Fruit fly (Drosophila melanogaster) whole organism, adult: ENCODE measurements around the gene Ugt37A2.

Experiments
- CG11617 ChIP-seq: fragments of 200-800 bp; sonication (Bioruptor generic); optimal IDR thresholded peaks from 2 replicates; lab custom pipeline; 2017; ENCODE audit warnings: mild to moderate bottlenecking, missing biosample characterization, missing genetic modification reagents, missing genetic modification characterization
- CG12768 ChIP-seq: fragments of 200-800 bp; sonication (Bioruptor generic); optimal IDR thresholded peaks from 2 replicates; lab custom pipeline; 2017; ENCODE audit warnings: missing biosample characterization, missing genetic modification characterization, mild to moderate bottlenecking, moderate library complexity, missing genetic modification reagents
- CG14711 ChIP-seq: fragments of 200-800 bp; sonication (Bioruptor generic); optimal IDR thresholded peaks from 2 replicates; lab custom pipeline; 2018; ENCODE audit warnings: missing biosample characterization, mild to moderate bottlenecking, missing genetic modification characterization, moderate library complexity
- CG1620 ChIP-seq: fragments of 200-800 bp; sonication (Bioruptor generic); optimal IDR thresholded peaks from 2 replicates; lab custom pipeline; 2016; ENCODE audit warnings: missing biosample characterization, missing genetic modification characterization
- CG33017 ChIP-seq: fragments of 200-800 bp; sonication (Bioruptor generic); optimal IDR thresholded peaks from 2 replicates; lab custom pipeline; 2018; ENCODE audit warnings: missing biosample characterization, mild to moderate bottlenecking, missing genetic modification characterization, moderate library complexity
- CG7045 ChIP-seq: fragments of 200-800 bp; sonication (Bioruptor generic); optimal IDR thresholded peaks from 2 replicates; lab custom pipeline; 2017; ENCODE audit warnings: missing biosample characterization, mild to moderate bottlenecking, missing genetic modification characterization
- CG7101 ChIP-seq: fragments of 200-800 bp; sonication (Bioruptor generic); optimal IDR thresholded peaks from 2 replicates; lab custom pipeline; 2018; ENCODE audit warnings: missing biosample characterization, mild to moderate bottlenecking, missing genetic modification characterization, moderate library complexity
- Clk ChIP-seq: fragments of 200-800 bp; sonication (Bioruptor generic); optimal IDR thresholded peaks from 2 replicates; lab custom pipeline; 2017; ENCODE audit warnings: missing biosample characterization, missing genetic modification characterization
- Crg-1 ChIP-seq: fragments of 200-800 bp; sonication (Bioruptor generic); optimal IDR thresholded peaks from 2 replicates; lab custom pipeline; 2016; ENCODE audit warnings: missing biosample characterization, missing genetic modification characterization
- Hr96 ChIP-seq: fragments of 200-800 bp; sonication (Bioruptor generic); optimal IDR thresholded peaks from 2 replicates; lab custom pipeline; 2016; ENCODE audit warnings: missing biosample characterization, missing genetic modification characterization
- Mnt ChIP-seq: fragments of 200-800 bp; sonication (Bioruptor generic); optimal IDR thresholded peaks from 2 replicates; lab custom pipeline; 2016; ENCODE audit warnings: missing biosample characterization, mild to moderate bottlenecking, missing genetic modification characterization
- bab1 ChIP-seq: fragments of 200-800 bp; sonication (Bioruptor generic); optimal IDR thresholded peaks from 3 replicates; lab custom pipeline; 2019; ENCODE audit warnings: missing biosample characterization, mild to moderate bottlenecking, missing genetic modification characterization, moderate library complexity
- cic ChIP-seq: fragments of 200-800 bp; sonication (Bioruptor generic); optimal IDR thresholded peaks from 2 replicates; lab custom pipeline; 2017; ENCODE audit warnings: missing biosample characterization, mild to moderate bottlenecking, missing genetic modification characterization, moderate library complexity
- cnc ChIP-seq, 2 experiments: fragments of >200 bp; optimal IDR thresholded peaks; 2 replicates each; lab custom pipeline; 2017
- kay ChIP-seq: fragments of 200-800 bp; sonication (Bioruptor generic); peaks from one replicate; lab custom pipeline; 2016; ENCODE audit warnings: missing biosample characterization, missing genetic modification characterization, borderline replicate concordance
- ovo ChIP-seq: fragments of 200-800 bp; sonication (Bioruptor generic); optimal IDR thresholded peaks from 2 replicates; lab custom pipeline; 2016; ENCODE audit warnings: missing biosample characterization, missing genetic modification characterization
- pad ChIP-seq: fragments of 200-800 bp; sonication (Bioruptor generic); optimal IDR thresholded peaks from 3 replicates; lab custom pipeline; 2017; ENCODE audit warnings: missing biosample characterization, missing genetic modification characterization, mild to moderate bottlenecking, moderate library complexity, missing genetic modification reagents
- tj ChIP-seq: fragments of 200-800 bp; sonication (Bioruptor generic); optimal IDR thresholded peaks from 3 replicates; lab custom pipeline; 2017; ENCODE audit warnings: missing biosample characterization, mild to moderate bottlenecking, missing genetic modification characterization, moderate library complexity

Ugt37A2 gene

DNA sequence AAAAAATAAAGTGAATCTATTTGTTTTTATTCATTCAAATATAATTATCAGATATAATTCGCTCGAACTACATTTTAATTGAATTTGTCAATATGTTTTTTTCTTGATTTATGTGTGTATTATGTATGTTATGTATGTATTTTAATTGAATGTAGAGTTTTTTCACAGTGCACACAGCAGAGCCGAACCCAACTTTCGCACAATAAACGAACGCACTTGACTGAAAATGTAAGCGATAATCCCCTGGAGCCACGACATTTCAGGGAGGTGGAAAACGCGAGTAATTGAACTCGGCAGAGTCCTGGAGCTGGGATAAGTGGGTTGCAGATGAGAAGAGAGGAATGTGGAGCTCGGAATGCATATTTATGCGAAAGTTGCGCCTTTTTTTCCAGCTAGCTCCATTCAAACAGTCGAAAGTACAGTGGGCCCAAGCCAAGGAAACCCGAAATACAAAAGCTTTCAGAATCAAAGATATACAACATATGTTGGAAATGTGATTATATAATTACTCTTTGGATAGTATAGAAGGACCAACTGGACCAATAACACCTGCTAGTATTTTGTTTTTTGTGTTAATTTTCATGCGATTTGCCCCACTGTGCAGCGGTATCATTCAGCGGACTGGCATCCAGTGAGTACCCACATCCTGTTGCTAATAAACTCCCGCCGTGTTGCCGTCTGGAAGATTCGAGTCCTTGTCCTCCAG, 11.3 kb upstream of the Ugt37A2 start:
- TF ChIP-seq bab1 (GFP tag; lab: Kevin White, UChicago) (no peak), Mnt (no peak), Clk (GFP tag; lab: Kevin White, UChicago) (no peak), Hr96 (GFP tag; lab: Kevin White, UChicago) (no peak), CG7101 (tag; lab: Kevin White, UChicago) (no peak), CG12768 (GFP tag; lab: Kevin White, UChicago) (no peak), CG1620 (GFP tag; lab: Kevin White, UChicago) (no peak), Crg-1 (no peak), cnc (optimal IDR thresholded peaks at IDR 0.05; lab: Kevin White, UChicago) (no peak), kay (no peak), ovo (no peak), CG14711 (tag; lab: Kevin White, UChicago) (no peak), CG33017 (tag; lab: Kevin White, UChicago) (no peak), cic (GFP tag; lab: Kevin White, UChicago) (no peak), tj (no peak), CG11617 (GFP tag; lab: Kevin White, UChicago) (no peak)

- TF ChIP-seq Mnt (peak; percentile 4), tj (no peak)
Observed at dm6 chr3R:12743580-12743979, 4.1 kb downstream of the Ugt37A2 start, which contains the start of gene Ugt37A3. Ugt37A3 (minus strand) TSS chr3R:12743680.

DNA sequence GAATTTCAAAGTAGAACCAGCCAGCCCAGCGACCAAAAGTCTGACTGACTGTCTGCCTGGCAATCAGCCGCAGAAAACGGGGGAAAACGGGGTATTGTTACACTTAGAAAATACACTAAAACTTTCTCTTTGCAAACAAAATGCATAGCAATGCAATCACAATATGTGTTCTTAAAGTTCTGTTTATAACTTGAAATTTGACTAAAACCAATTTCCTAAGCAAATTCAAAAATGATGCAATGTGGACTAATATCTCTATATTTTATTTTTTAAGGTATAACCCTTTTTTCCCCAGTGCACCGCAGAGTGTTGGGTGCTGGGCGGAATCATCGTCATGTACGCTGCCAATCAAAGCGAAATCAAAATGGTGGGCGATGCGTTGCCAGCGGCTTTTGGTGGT, 11.6 kb downstream of the Ugt37A2 start:
- TF ChIP-seq Hr96 (GFP tag; lab: Kevin White, UChicago) (no peak), CG11617 (GFP tag; lab: Kevin White, UChicago) (no peak)

DNA sequence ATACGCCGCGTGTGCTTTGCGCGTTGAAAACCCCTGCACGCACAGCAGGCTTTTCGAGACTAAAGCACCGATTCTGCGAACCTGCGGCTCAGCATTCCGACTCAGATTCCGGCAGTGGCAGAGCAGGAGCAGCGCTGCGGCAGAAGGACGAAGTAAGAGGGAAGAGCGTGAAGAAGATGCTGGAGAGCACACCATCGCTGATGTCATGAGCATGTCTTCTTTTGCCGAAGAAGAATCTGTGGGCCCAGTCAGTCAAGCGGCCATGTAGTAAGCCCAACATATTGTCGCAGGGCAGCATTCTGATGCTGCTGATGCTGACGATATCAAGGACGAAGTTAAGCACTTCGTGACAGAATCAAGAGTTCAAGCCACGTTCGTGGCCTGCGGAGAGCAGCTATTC, 43.7 kb downstream of the Ugt37A2 start, which contains the start of gene beat-Vc:
Gene beat-Vc, minus strand, starts transcription at position 65 of the 400 bp plus-strand sequence.
- TF ChIP-seq pad (GFP tag; lab: Kevin White, UChicago) (no peak), kay (no peak), Clk (GFP tag; lab: Kevin White, UChicago) (no peak), tj (no peak), CG33017 (tag; lab: Kevin White, UChicago) (no peak), CG7101 (tag; lab: Kevin White, UChicago) (no peak), ovo (no peak), bab1 (GFP tag; lab: Kevin White, UChicago) (no peak), cnc (optimal IDR thresholded peaks at IDR 0.05; lab: Kevin White, UChicago) (no peak), CG1620 (GFP tag; lab: Kevin White, UChicago) (no peak), CG12768 (GFP tag; lab: Kevin White, UChicago) (no peak), CG7045 (GFP tag; lab: Kevin White, UChicago) (no peak), Mnt (no peak), CG11617 (GFP tag; lab: Kevin White, UChicago) (no peak)
